Worm (Caenorhabditis elegans) whole organism, young adult: ENCODE measurements around the gene twk-49.
A peak's percentile ranks its signal among the peaks of the same experiment; 100 is the strongest.

Experiments
- B0019.2 ChIP-seq: fragments of 200-800 bp; sonication (Bioruptor generic); conservative IDR thresholded peaks from 2 replicates; pipeline ENCODE4 v1.3.6; 2022; ENCODE audit warnings: missing genetic modification reagents, missing genetic modification characterization, missing compliant biosample characterization
- B0336.3 ChIP-seq: fragments of 200-800 bp; sonication (Bioruptor generic); IDR thresholded peaks from 2 replicates; pipeline ENCODE4 v1.3.6; 2022; ENCODE audit warnings: missing genetic modification characterization, missing compliant biosample characterization
- D2030.7 ChIP-seq: fragments of 200-800 bp; sonication (Bioruptor generic); IDR thresholded peaks from 2 replicates; pipeline ENCODE4 v1.3.6; 2022; ENCODE audit warnings: missing genetic modification reagents, missing genetic modification characterization, missing compliant biosample characterization
- F10E7.11 ChIP-seq: sonication (generic microtip); optimal IDR thresholded peaks from 2 replicates; lab custom pipeline; 2017; ENCODE audit warnings: mild to moderate bottlenecking, missing genetic modification characterization, moderate library complexity, missing compliant biosample characterization
- F33H1.4 ChIP-seq: fragments of 200-800 bp; sonication (Bioruptor generic); IDR thresholded peaks from 2 replicates; pipeline ENCODE4 v1.3.6; 2022; ENCODE audit warnings: missing genetic modification reagents, missing genetic modification characterization, missing compliant biosample characterization
- F39B2.1 ChIP-seq: fragments of 200-800 bp; sonication (Bioruptor generic); IDR thresholded peaks from 2 replicates; pipeline ENCODE4 v1.3.6; 2022; ENCODE audit warnings: missing genetic modification reagents, missing genetic modification characterization, missing compliant biosample characterization
- K11D2.4 ChIP-seq: fragments of 200-800 bp; sonication (Bioruptor generic); IDR thresholded peaks from 2 replicates; pipeline ENCODE4 v1.3.6; 2022; ENCODE audit warnings: missing genetic modification reagents, missing genetic modification characterization, missing compliant biosample characterization
- K12H6.12 ChIP-seq: fragments of 200-800 bp; sonication (Bioruptor generic); optimal IDR thresholded peaks from 2 replicates; lab custom pipeline; 2018; ENCODE audit warnings: mild to moderate bottlenecking, missing genetic modification characterization, missing compliant biosample characterization
- Y67H2A.10 ChIP-seq: fragments of 200-800 bp; sonication (Bioruptor generic); conservative IDR thresholded peaks from 2 replicates; pipeline ENCODE4 v1.3.6; 2022; ENCODE audit warnings: missing genetic modification reagents, missing genetic modification characterization, missing compliant biosample characterization
- Y79H2A.3 ChIP-seq: fragments of 200-800 bp; sonication (Bioruptor generic); conservative IDR thresholded peaks from 2 replicates; pipeline ENCODE4 v1.3.6; 2022; ENCODE audit warnings: missing genetic modification reagents, missing genetic modification characterization, missing compliant biosample characterization
- ZK185.1 ChIP-seq: sonication (generic microtip); optimal IDR thresholded peaks from 2 replicates; lab custom pipeline; 2016; ENCODE audit warnings: mild to moderate bottlenecking, missing genetic modification characterization, missing compliant biosample characterization; ENCODE audit not compliant: poor library complexity, severe bottlenecking
- ama-1 ChIP-seq, 3 experiments: fragments of 150-350 bp in 1 of 3; sonication (generic microtip) in 2 of 3; optimal IDR thresholded peaks; 2 replicates each; lab custom pipeline; 2014 to 2018; ENCODE audit warnings: missing biosample characterization in 2 of 3, missing genetic modification characterization in 2 of 3, missing genetic modification reagents in 2 of 3
- athp-1 ChIP-seq: sonication (generic microtip); optimal IDR thresholded peaks from 2 replicates; lab custom pipeline; 2017; ENCODE audit warnings: mild to moderate bottlenecking, missing genetic modification characterization, missing compliant biosample characterization
- attf-6 ChIP-seq: fragments of 200-800 bp; sonication (Bioruptor generic); IDR thresholded peaks from 2 replicates; pipeline ENCODE4 v1.3.6; 2022; ENCODE audit warnings: missing genetic modification reagents, missing genetic modification characterization, missing compliant biosample characterization
- bed-1 ChIP-seq: fragments of 200-800 bp; sonication (Bioruptor generic); IDR thresholded peaks from 2 replicates; pipeline ENCODE4 v1.3.6; 2022; ENCODE audit warnings: missing genetic modification reagents, missing genetic modification characterization, missing compliant biosample characterization
- bed-2 ChIP-seq: fragments of 200-800 bp; sonication (Bioruptor generic); IDR thresholded peaks from 2 replicates; pipeline ENCODE4 v1.3.6; 2022; ENCODE audit warnings: missing genetic modification reagents, missing genetic modification characterization, missing compliant biosample characterization
- ceh-27 ChIP-seq: fragments of 200-800 bp; sonication (Bioruptor generic); optimal IDR thresholded peaks from 2 replicates; lab custom pipeline; 2018; ENCODE audit warnings: mild to moderate bottlenecking, missing genetic modification characterization, moderate library complexity, missing compliant biosample characterization
- ceh-40 ChIP-seq: fragments of 200-800 bp; sonication (Bioruptor generic); IDR thresholded peaks from 2 replicates; pipeline ENCODE4 v1.3.6; 2022; ENCODE audit warnings: missing genetic modification characterization, missing compliant biosample characterization
- ceh-58 ChIP-seq: fragments of 200-800 bp; sonication (Bioruptor generic); IDR thresholded peaks from 2 replicates; pipeline ENCODE4 v1.3.6; 2022; ENCODE audit warnings: missing genetic modification characterization, missing compliant biosample characterization
- ceh-79 ChIP-seq: sonication (generic microtip); optimal IDR thresholded peaks from 2 replicates; lab custom pipeline; 2017; ENCODE audit warnings: mild to moderate bottlenecking, missing genetic modification characterization, missing compliant biosample characterization
- chd-7 ChIP-seq: sonication (generic microtip); optimal IDR thresholded peaks from 2 replicates; lab custom pipeline; 2016; ENCODE audit warnings: mild to moderate bottlenecking, missing genetic modification characterization, moderate library complexity, missing compliant biosample characterization
- dpff-1 ChIP-seq: sonication (generic microtip); optimal IDR thresholded peaks from 2 replicates; lab custom pipeline; 2017; ENCODE audit warnings: mild to moderate bottlenecking, missing genetic modification characterization, missing compliant biosample characterization
- gei-17 ChIP-seq: fragments of 200-800 bp; sonication (Bioruptor generic); optimal IDR thresholded peaks from 2 replicates; lab custom pipeline; 2018; ENCODE audit warnings: mild to moderate bottlenecking, missing genetic modification characterization, missing compliant biosample characterization
- him-1 ChIP-seq: sonication (generic microtip); optimal IDR thresholded peaks from 2 replicates; lab custom pipeline; 2016; ENCODE audit warnings: missing genotype, missing genetic modification reagents, missing genetic modification characterization, missing compliant biosample characterization
- hrde-1 ChIP-seq: sonication (generic microtip); optimal IDR thresholded peaks from 2 replicates; lab custom pipeline; 2016; ENCODE audit warnings: missing genetic modification characterization, mild to moderate bottlenecking, missing compliant biosample characterization, moderate library complexity, missing genotype, missing genetic modification reagents, borderline replicate concordance
- hsf-1 ChIP-seq: fragments of 200-800 bp; sonication (Bioruptor generic); IDR thresholded peaks from 2 replicates; pipeline ENCODE4 v1.3.6; 2022; ENCODE audit warnings: missing genetic modification reagents, missing genetic modification characterization, missing compliant biosample characterization
- lin-26 ChIP-seq: fragments of 200-800 bp; sonication (Bioruptor generic); IDR thresholded peaks from 2 replicates; pipeline ENCODE4 v1.3.6; 2022; ENCODE audit warnings: missing genetic modification reagents, missing genetic modification characterization, missing compliant biosample characterization
- lin-40 ChIP-seq: sonication (generic microtip); optimal IDR thresholded peaks from 2 replicates; lab custom pipeline; 2016; ENCODE audit warnings: missing genetic modification characterization, mild to moderate bottlenecking, missing compliant biosample characterization, missing genotype, missing genetic modification reagents
- lsy-27 ChIP-seq: sonication (generic microtip); optimal IDR thresholded peaks from 2 replicates; lab custom pipeline; 2017; ENCODE audit warnings: missing genetic modification characterization, mild to moderate bottlenecking, missing compliant biosample characterization, antibody characterized with exemption, missing genotype, borderline replicate concordance; ENCODE audit not compliant: insufficient read depth
- madf-6 ChIP-seq: fragments of 200-800 bp; sonication (Bioruptor generic); IDR thresholded peaks from 2 replicates; pipeline ENCODE4 v1.3.6; 2022; ENCODE audit warnings: missing genetic modification reagents, missing genetic modification characterization, missing compliant biosample characterization
- madf-8 ChIP-seq: fragments of 200-800 bp; sonication (Bioruptor generic); conservative IDR thresholded peaks from 2 replicates; pipeline ENCODE4 v1.3.6; 2022; ENCODE audit warnings: missing genetic modification reagents, missing genetic modification characterization, missing compliant biosample characterization
- mes-4 ChIP-seq: sonication (generic microtip); optimal IDR thresholded peaks from 2 replicates; lab custom pipeline; 2016; ENCODE audit warnings: missing genotype, missing genetic modification characterization, missing compliant biosample characterization
- nhr-120 ChIP-seq: fragments of 200-800 bp; sonication (Bioruptor generic); IDR thresholded peaks from 2 replicates; pipeline ENCODE4 v1.3.6; 2022; ENCODE audit warnings: missing genetic modification characterization, missing compliant biosample characterization
- rcor-1 ChIP-seq: fragments of 200-800 bp; sonication (Bioruptor generic); IDR thresholded peaks from 2 replicates; pipeline ENCODE4 v1.3.6; 2022; ENCODE audit warnings: missing genetic modification reagents, missing genetic modification characterization, missing compliant biosample characterization
- snpc-1.1 ChIP-seq: sonication (generic microtip); optimal IDR thresholded peaks from 2 replicates; lab custom pipeline; 2017; ENCODE audit warnings: missing genetic modification characterization, mild to moderate bottlenecking, missing compliant biosample characterization, antibody characterized with exemption, moderate library complexity, missing genotype, missing genetic modification reagents; ENCODE audit not compliant: insufficient read depth
- snpc-1.3 ChIP-seq: sonication (generic microtip); optimal IDR thresholded peaks from 2 replicates; lab custom pipeline; 2017; ENCODE audit warnings: missing genetic modification characterization, mild to moderate bottlenecking, missing compliant biosample characterization, antibody characterized with exemption, moderate library complexity, missing genotype, missing genetic modification reagents; ENCODE audit not compliant: insufficient read depth
- snpc-3.4 ChIP-seq: sonication (generic microtip); optimal IDR thresholded peaks from 2 replicates; lab custom pipeline; 2017; ENCODE audit warnings: missing genetic modification characterization, mild to moderate bottlenecking, missing compliant biosample characterization, antibody characterized with exemption, moderate library complexity, missing genotype, missing genetic modification reagents
- snpc-4 ChIP-seq, 5 experiments: fragments of 150-350 bp in 1 of 5; sonication (generic microtip) in 4 of 5; optimal IDR thresholded peaks; 2 replicates each; lab custom pipeline; 2014 to 2018; ENCODE audit warnings: missing genetic modification characterization in 5 of 5, missing biosample characterization in 3 of 5, antibody characterized with exemption in 2 of 5, mild to moderate bottlenecking in 2 of 5, missing compliant biosample characterization in 2 of 5, missing genotype in 2 of 5, moderate library complexity in 2 of 5, missing genetic modification reagents in 1 of 5
- unc-130 ChIP-seq: sonication (generic microtip); optimal IDR thresholded peaks from 2 replicates; lab custom pipeline; 2016; ENCODE audit warnings: missing genetic modification reagents, missing genetic modification characterization, missing compliant biosample characterization
- xnd-1 ChIP-seq: sonication (generic microtip); optimal IDR thresholded peaks from 2 replicates; lab custom pipeline; 2016; ENCODE audit warnings: missing genotype, missing genetic modification reagents, missing genetic modification characterization, missing compliant biosample characterization
- ztf-18 ChIP-seq: sonication (generic microtip); optimal IDR thresholded peaks from 2 replicates; lab custom pipeline; 2016; ENCODE audit warnings: missing genotype, mild to moderate bottlenecking, missing genetic modification characterization, missing compliant biosample characterization
- ztf-22 ChIP-seq: fragments of 200-800 bp; sonication (Bioruptor generic); optimal IDR thresholded peaks from 2 replicates; lab custom pipeline; 2018; ENCODE audit warnings: mild to moderate bottlenecking, missing genetic modification characterization, moderate library complexity, missing compliant biosample characterization
- ztf-25 ChIP-seq: fragments of 200-800 bp; sonication (Bioruptor generic); IDR thresholded peaks from 2 replicates; pipeline ENCODE4 v1.3.6; 2022; ENCODE audit warnings: missing genetic modification reagents, missing genetic modification characterization, missing compliant biosample characterization
- ztf-28 ChIP-seq: fragments of 200-800 bp; sonication (Bioruptor generic); IDR thresholded peaks from 2 replicates; pipeline ENCODE4 v1.3.6; 2022; ENCODE audit warnings: missing genetic modification reagents, missing genetic modification characterization, missing compliant biosample characterization

The twk-49 gene

ce11 chrII:6491817-6492452 is 7.0 kb downstream of the twk-49 start, which contains the start of the genes T28D9.11 and T28D9.1 (continued):
- no peak for TF ChIP-seq B0336.3 (GFP tag; lab: Robert Waterston, UW)
- TF ChIP-seq gei-17 (GFP tag; lab: Kevin White, UChicago) = no peak
- no peak for TF ChIP-seq bed-1 (GFP tag; lab: Robert Waterston, UW)
- TF ChIP-seq snpc-1.3 (tag; lab: Kevin White, UChicago) = no peak
- TF ChIP-seq B0019.2 (GFP tag; lab: Robert Waterston, UW) = no peak
- TF ChIP-seq ztf-18 (tag; lab: Kevin White, UChicago) = peak; percentile 6
- peak; percentile 83 for TF ChIP-seq snpc-4 (GFP tag; optimal IDR thresholded peaks at IDR 0.05; lab: Kevin White, UChicago)
- peak; percentile 76 to 91 (median 84) for TF ChIP-seq snpc-4 (tag; optimal IDR thresholded peaks at IDR 0.05; lab: Kevin White, UChicago)
- TF ChIP-seq madf-8 (GFP tag; lab: Robert Waterston, UW) = peak; percentile 23; the same call in 1 of the 2 replicates
- 0 out of 2 replicates have a peak, but pooled peaks have one; percentile 76 for TF ChIP-seq bed-2 (GFP tag; lab: Robert Waterston, UW)
- TF ChIP-seq lin-40 = peak; percentile 22
- peak; percentile 12 for TF ChIP-seq chd-7 (tag; lab: Kevin White, UChicago)
- no peak for TF ChIP-seq lsy-27
- TF ChIP-seq ZK185.1 (tag; lab: Kevin White, UChicago) = no peak
- no peak for TF ChIP-seq ceh-79 (tag; lab: Kevin White, UChicago)
- no peak for TF ChIP-seq nhr-120
- TF ChIP-seq K11D2.4 = peak; percentile 46; the same call in 1 of the 2 replicates
- TF ChIP-seq snpc-1.1 (tag; lab: Kevin White, UChicago) = no peak
- TF ChIP-seq xnd-1 (tag; lab: Kevin White, UChicago) = no peak
- no peak; the same call in none of the 2 replicates for TF ChIP-seq D2030.7
- no peak for TF ChIP-seq ztf-28 (GFP tag; lab: Robert Waterston, UW)
- TF ChIP-seq F33H1.4 (GFP tag; lab: Robert Waterston, UW) = peak; percentile 49
- TF ChIP-seq him-1 (tag; lab: Kevin White, UChicago) = no peak
- TF ChIP-seq Y67H2A.10 (GFP tag; lab: Robert Waterston, UW) = no peak
- no peak for TF ChIP-seq F10E7.11 (tag; lab: Kevin White, UChicago)
- TF ChIP-seq ceh-27 (GFP tag; lab: Kevin White, UChicago) = peak; percentile 71
- TF ChIP-seq K12H6.12 = peak; percentile 64
- TF ChIP-seq snpc-3.4 (tag; lab: Kevin White, UChicago) = no peak
- TF ChIP-seq F39B2.1 (GFP tag; lab: Robert Waterston, UW) = no peak
- no peak for TF ChIP-seq dpff-1 (tag; lab: Kevin White, UChicago)

DNA sequence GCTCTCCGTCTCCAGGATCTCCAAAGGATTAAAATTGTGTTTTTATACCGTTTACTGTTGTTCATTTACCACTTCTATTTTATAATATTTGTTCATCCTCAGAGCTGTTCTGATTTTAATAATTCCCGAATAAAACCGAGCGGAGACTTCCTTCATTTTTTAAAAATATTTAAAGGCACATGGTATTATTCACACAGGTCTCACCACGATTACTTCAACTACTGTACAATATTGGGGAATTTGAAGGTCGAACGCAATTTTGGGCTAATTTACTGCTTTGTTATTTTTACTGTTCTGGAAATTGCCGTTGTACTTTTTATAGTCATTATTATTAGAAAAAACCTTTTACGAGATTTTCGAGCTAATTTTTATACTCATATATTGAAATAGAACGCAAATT is 7.8 kb downstream of the twk-49 start:
- 0 out of 2 replicates have a peak, but pooled peaks have one; percentile 74 for TF ChIP-seq ceh-40
- TF ChIP-seq dpff-1 (tag; lab: Kevin White, UChicago) = no peak
- peak; percentile 42 for TF ChIP-seq snpc-3.4 (tag; lab: Kevin White, UChicago)
- peak; percentile 81 for TF ChIP-seq hrde-1 (tag; lab: Kevin White, UChicago)
- peak; percentile 21 for TF ChIP-seq snpc-1.1 (tag; lab: Kevin White, UChicago)
- TF ChIP-seq rcor-1 (GFP tag; lab: Robert Waterston, UW) = peak; percentile 25; the same call in 1 of the 2 replicates
- TF ChIP-seq madf-6 (GFP tag; lab: Robert Waterston, UW) = peak; percentile 86
- peak; percentile 73 for TF ChIP-seq lin-26 (GFP tag; lab: Robert Waterston, UW)
- peak; percentile 27 for TF ChIP-seq mes-4
- TF ChIP-seq hsf-1 (GFP tag; lab: Robert Waterston, UW) = peak; percentile 63; the same call in 1 of the 2 replicates
- no peak for TF ChIP-seq ztf-22 (GFP tag; lab: Kevin White, UChicago)
- peak; percentile 59 for TF ChIP-seq unc-130 (GFP tag; lab: Kevin White, UChicago)
- TF ChIP-seq xnd-1 (tag; lab: Kevin White, UChicago) = peak; percentile 39
- 0 out of 2 replicates have a peak, but pooled peaks have one; percentile 37 for TF ChIP-seq ztf-25 (GFP tag; lab: Robert Waterston, UW)
- TF ChIP-seq attf-6 (GFP tag; lab: Robert Waterston, UW) = peak; percentile 78
- 0 out of 2 replicates have a peak, but pooled peaks have one; percentile 18 for TF ChIP-seq ceh-58 (GFP tag; lab: Robert Waterston, UW)
- peak; percentile 81 for TF ChIP-seq athp-1 (tag; lab: Kevin White, UChicago)
- peak; percentile 89 for TF ChIP-seq Y79H2A.3 (GFP tag; lab: Robert Waterston, UW)
- no peak for TF ChIP-seq ama-1 (optimal IDR thresholded peaks at IDR 0.05; lab: Kevin White, UChicago)
- peak in 1 of 2 experiments; percentile 69 for TF ChIP-seq ama-1 (GFP tag; optimal IDR thresholded peaks at IDR 0.05; lab: Kevin White, UChicago)
